Fruit fly (Drosophila melanogaster): Measurements from ENCODE around the gene jus.
A peak's percentile ranks its signal among the peaks of the same experiment; 100 is the strongest.

jus gene

dm6 chr3R:29194957-29195356, at the start of gene jus:
Gene jus (minus strand): TSS chr3R:29194994.
- no peak for TF ChIP-seq Hr96 (GFP tag; optimal IDR thresholded peaks at IDR 0.05)
- TF ChIP-seq cnc (optimal IDR thresholded peaks at IDR 0.05), result no peak
- TF ChIP-seq CG5204 (GFP tag; optimal IDR thresholded peaks at IDR 0.05), result no peak
- TF ChIP-seq Mnt (GFP tag; optimal IDR thresholded peaks at IDR 0.05), result no peak
- TF ChIP-seq pad (GFP tag; optimal IDR thresholded peaks at IDR 0.05), result peak; percentile 22
- TF ChIP-seq kay (GFP tag; ENCODE audit: borderline replicate concordance), result no peak
- TF ChIP-seq CG11617 (GFP tag; optimal IDR thresholded peaks at IDR 0.05), result no peak
- TF ChIP-seq bab1 (GFP tag; optimal IDR thresholded peaks at IDR 0.05), result no peak

- TF ChIP-seq cic (GFP tag; optimal IDR thresholded peaks at IDR 0.05), result peak; percentile 24
- no peak for TF ChIP-seq CG12768 (GFP tag; optimal IDR thresholded peaks at IDR 0.05)
Measured at dm6 chr3R:29238623-29239022, 43.8 kb upstream of the jus start, which contains the start of gene CG11951. Gene CG11951 (minus strand): TSS chr3R:29238723.

dm6 chr3R:29230552-29231102, 35.8 kb upstream of the jus start:
- TF ChIP-seq cic (GFP tag; optimal IDR thresholded peaks at IDR 0.05), result peak; percentile 74
- TF ChIP-seq CG33017 (tag; optimal IDR thresholded peaks at IDR 0.05), result no peak
- peak; percentile 65 for TF ChIP-seq Mnt (GFP tag; optimal IDR thresholded peaks at IDR 0.05)

dm6 chr3R:29229958-29230357, 35.2 kb upstream of the jus start:
- TF ChIP-seq Mnt (GFP tag; optimal IDR thresholded peaks at IDR 0.05), result peak; percentile 46
- TF ChIP-seq CG33017 (tag; optimal IDR thresholded peaks at IDR 0.05), result no peak
- TF ChIP-seq CG7045 (GFP tag; optimal IDR thresholded peaks at IDR 0.05), result no peak
- TF ChIP-seq kay (GFP tag; ENCODE audit: borderline replicate concordance), result no peak

dm6 chr3R:29228745-29229448, 34.1 kb upstream of the jus start, which contains the start of gene Usp1:
Gene Usp1 (plus strand): TSS chr3R:29229161.
- TF ChIP-seq Mnt (GFP tag; optimal IDR thresholded peaks at IDR 0.05) (peak; percentile 30), CG11617 (GFP tag; optimal IDR thresholded peaks at IDR 0.05) (no peak), tj (GFP tag; optimal IDR thresholded peaks at IDR 0.05) (peak; percentile 2), Hr96 (GFP tag; optimal IDR thresholded peaks at IDR 0.05) (peak; percentile 0), CG7045 (GFP tag; optimal IDR thresholded peaks at IDR 0.05) (peak; percentile 18), CG1620 (GFP tag; optimal IDR thresholded peaks at IDR 0.05) (no peak)

dm6 chr3R:29227675-29228211, 32.9 kb upstream of the jus start, which contains the start of gene CG14507:
Gene CG14507 (minus strand): TSS chr3R:29227725.
- no peak for TF ChIP-seq Crg-1 (GFP tag; optimal IDR thresholded peaks at IDR 0.05)
- TF ChIP-seq Hr96 (GFP tag; optimal IDR thresholded peaks at IDR 0.05), result no peak
- TF ChIP-seq CG7101 (tag; optimal IDR thresholded peaks at IDR 0.05), result no peak
- TF ChIP-seq ovo (GFP tag; optimal IDR thresholded peaks at IDR 0.05), result no peak
- TF ChIP-seq CG5204 (GFP tag; optimal IDR thresholded peaks at IDR 0.05), result no peak

dm6 chr3R:29222891-29223842, 28.4 kb upstream of the jus start, which contains the start of the genes Cisd2 and Brd8:
Gene Cisd2 (minus strand): TSS chr3R:29223428.
Gene Brd8 (plus strand): TSS chr3R:29223485.
- TF ChIP-seq bab1 (GFP tag; optimal IDR thresholded peaks at IDR 0.05) (peak; percentile 40), toe (GFP tag; optimal IDR thresholded peaks at IDR 0.05) (no peak), ovo (GFP tag; optimal IDR thresholded peaks at IDR 0.05) (peak; percentile 14), cic (GFP tag; optimal IDR thresholded peaks at IDR 0.05) (peak; percentile 25), cnc (optimal IDR thresholded peaks at IDR 0.05) (no peak), Hr96 (GFP tag; optimal IDR thresholded peaks at IDR 0.05) (no peak), pad (GFP tag; optimal IDR thresholded peaks at IDR 0.05) (peak; percentile 6), tj (GFP tag; optimal IDR thresholded peaks at IDR 0.05) (peak; percentile 83), CG5204 (GFP tag; optimal IDR thresholded peaks at IDR 0.05) (no peak), CG33017 (tag; optimal IDR thresholded peaks at IDR 0.05) (peak; percentile 20), CG12768 (GFP tag; optimal IDR thresholded peaks at IDR 0.05) (peak; percentile 78)

- TF ChIP-seq cic (GFP tag; optimal IDR thresholded peaks at IDR 0.05) (no peak), CG11617 (GFP tag; optimal IDR thresholded peaks at IDR 0.05) (no peak), CG1620 (GFP tag; optimal IDR thresholded peaks at IDR 0.05) (no peak), CG33017 (tag; optimal IDR thresholded peaks at IDR 0.05) (no peak), cnc (optimal IDR thresholded peaks at IDR 0.05) (no peak), CG14711 (tag; optimal IDR thresholded peaks at IDR 0.05) (no peak), Crg-1 (GFP tag; optimal IDR thresholded peaks at IDR 0.05) (no peak), Clk (GFP tag; optimal IDR thresholded peaks at IDR 0.05) (no peak), tj (GFP tag; optimal IDR thresholded peaks at IDR 0.05) (no peak), bab1 (GFP tag; optimal IDR thresholded peaks at IDR 0.05) (no peak), pad (GFP tag; optimal IDR thresholded peaks at IDR 0.05) (no peak), toe (GFP tag; optimal IDR thresholded peaks at IDR 0.05) (no peak), Mnt (GFP tag; optimal IDR thresholded peaks at IDR 0.05) (no peak), CG12768 (GFP tag; optimal IDR thresholded peaks at IDR 0.05) (no peak), CG7101 (tag; optimal IDR thresholded peaks at IDR 0.05) (no peak)
Measured at dm6 chr3R:29221168-29221567, 26.4 kb upstream of the jus start.
